Worm (Caenorhabditis elegans) whole organism, L3 larva: Measurements from ENCODE around the gene tbx-35.

Experiments
- ama-1 ChIP-seq: fragments of 150-350 bp; optimal IDR thresholded peaks from 2 replicates; lab custom pipeline; 2018
- ceh-82 ChIP-seq: fragments of 150-350 bp; optimal IDR thresholded peaks from 2 replicates; lab custom pipeline; 2014; ENCODE audit warnings: missing biosample characterization, missing genetic modification characterization
- egl-5 ChIP-seq: fragments of 150-350 bp; optimal IDR thresholded peaks from 2 replicates; lab custom pipeline; 2017; ENCODE audit warnings: missing biosample characterization, missing genetic modification reagents, missing genetic modification characterization, inconsistent platforms
- elt-1 ChIP-seq: fragments of 150-350 bp; optimal IDR thresholded peaks from 2 replicates; lab custom pipeline; 2014; ENCODE audit warnings: missing biosample characterization, missing genetic modification characterization
- elt-3 ChIP-seq, 3 experiments: fragments of 150-350 bp in 1 of 3; sonication (generic microtip) in 2 of 3; optimal IDR thresholded peaks; 2 replicates in 2 of 3; 4 replicates in 1 of 3; lab custom pipeline; 2014 to 2017; ENCODE audit warnings: missing biosample characterization in 3 of 3, missing genetic modification characterization in 3 of 3
- lin-15B ChIP-seq: fragments of 150-350 bp; optimal IDR thresholded peaks from 2 replicates; lab custom pipeline; 2014; ENCODE audit warnings: missing biosample characterization, missing genetic modification characterization
- nhr-11 ChIP-seq: fragments of 150-350 bp; optimal IDR thresholded peaks from 2 replicates; lab custom pipeline; 2014; ENCODE audit warnings: missing biosample characterization, missing genetic modification characterization
- nhr-28 ChIP-seq: fragments of 150-350 bp; optimal IDR thresholded peaks from 2 replicates; lab custom pipeline; 2014; ENCODE audit warnings: missing biosample characterization, missing genetic modification characterization
- nhr-77 ChIP-seq: fragments of 150-350 bp; optimal IDR thresholded peaks from 2 replicates; lab custom pipeline; 2014; ENCODE audit warnings: missing biosample characterization, missing genetic modification characterization
- ztf-4 ChIP-seq: fragments of 150-350 bp; optimal IDR thresholded peaks from 2 replicates; lab custom pipeline; 2014; ENCODE audit warnings: missing biosample characterization, missing genetic modification characterization

ce11 chrII:5515542-5515941 is 9.7 kb downstream of the tbx-35 start, which contains the start of gene ZK177.3:
- TF ChIP-seq nhr-28 (tag; lab: Kevin White, UChicago) (no peak), ztf-4 (tag; lab: Kevin White, UChicago) (no peak), ceh-82 (tag; lab: Kevin White, UChicago) (no peak), nhr-77 (no peak), ama-1 (lab: Kevin White, UChicago) (no peak), lin-15B (tag; lab: Kevin White, UChicago) (no peak), elt-3 (tag; optimal IDR thresholded peaks at IDR 0.05; lab: Kevin White, UChicago) (no peak), elt-1 (tag; lab: Kevin White, UChicago) (no peak), nhr-11 (tag; lab: Kevin White, UChicago) (no peak), egl-5 (no peak)
